Fruit fly (Drosophila melanogaster) S2 (cell line): Measurements from ENCODE around the gene Ada1-1.

Source experiments
- CG8478 ChIP-seq: fragments of >200 bp; optimal IDR thresholded peaks from 2 replicates; lab custom pipeline; 2018
- CTCF ChIP-seq, 2 experiments: fragments of >200 bp; optimal IDR thresholded peaks; 2 replicates each; lab custom pipeline; 2018

Gene Ada1-1

dm6 chr2L:12003792-12004210 lies 7.2 kb downstream of the Ada1-1 start:
- peak; percentile 88 to 97 for TF ChIP-seq CTCF (optimal IDR thresholded peaks at IDR 0.05; lab: Kevin White, UChicago)
- TF ChIP-seq CG8478 = no peak

dm6 chr2L:12004211-12004979 lies 7.8 kb downstream of the Ada1-1 start:
- TF ChIP-seq CG8478 (no peak), CTCF (optimal IDR thresholded peaks at IDR 0.05; lab: Kevin White, UChicago) (no peak)

- TF ChIP-seq CTCF (optimal IDR thresholded peaks at IDR 0.05; lab: Kevin White, UChicago) (no peak), CG8478 (no peak)
Observed at dm6 chr2L:12005436-12006396, 9.1 kb downstream of the Ada1-1 start.

dm6 chr2L:12006397-12007330 lies 10.1 kb downstream of the Ada1-1 start:
- TF ChIP-seq CG8478 (no peak), CTCF (optimal IDR thresholded peaks at IDR 0.05; lab: Kevin White, UChicago) (peak in 1 of 2 experiments; percentile 12)

- TF ChIP-seq CG8478 (no peak), CTCF (optimal IDR thresholded peaks at IDR 0.05; lab: Kevin White, UChicago) (peak; percentile 41 to 45)
Observed at dm6 chr2L:12007331-12007791, 10.8 kb downstream of the Ada1-1 start.

- TF ChIP-seq CTCF (optimal IDR thresholded peaks at IDR 0.05; lab: Kevin White, UChicago) = no peak
- TF ChIP-seq CG8478 = no peak
Observed at dm6 chr2L:12007853-12008252, 11.2 kb downstream of the Ada1-1 start, which contains the start of gene Rh5. Gene Rh5 (plus strand): TSS chr2L:12008153.

- TF ChIP-seq CG8478 = no peak
- TF ChIP-seq CTCF (optimal IDR thresholded peaks at IDR 0.05; lab: Kevin White, UChicago) = peak; percentile 12 to 31
Observed at dm6 chr2L:12010100-12010876, 13.7 kb downstream of the Ada1-1 start.

dm6 chr2L:12010877-12011666 lies 14.5 kb downstream of the Ada1-1 start:
- TF ChIP-seq CTCF (optimal IDR thresholded peaks at IDR 0.05; lab: Kevin White, UChicago) = peak in 1 of 2 experiments; percentile 28
- peak; percentile 73 for TF ChIP-seq CG8478

- peak in 1 of 2 experiments; percentile 46 for TF ChIP-seq CTCF (optimal IDR thresholded peaks at IDR 0.05; lab: Kevin White, UChicago)
- TF ChIP-seq CG8478 = no peak
Observed at dm6 chr2L:12011682-12012655, 15.4 kb downstream of the Ada1-1 start.

dm6 chr2L:12013243-12013642 lies 16.6 kb downstream of the Ada1-1 start:
- no peak for TF ChIP-seq CG8478
- TF ChIP-seq CTCF (optimal IDR thresholded peaks at IDR 0.05; lab: Kevin White, UChicago) = no peak

- TF ChIP-seq CG8478 (no peak), CTCF (optimal IDR thresholded peaks at IDR 0.05; lab: Kevin White, UChicago) (no peak)
Observed at dm6 chr2L:12013741-12014393, 17.3 kb downstream of the Ada1-1 start.
